Fruit fly (Drosophila melanogaster): ENCODE measurements around the gene CG12540.
A peak's percentile ranks its signal among the peaks of the same experiment; 100 is the strongest.

Gene CG12540

dm6 chrX:14495835-14496234 lies at the start of gene CG12540:
Gene CG12540 (plus strand): TSS chrX:14496135.
- TF ChIP-seq kah (GFP tag; optimal IDR thresholded peaks at IDR 0.05) (no peak), CG8478 (optimal IDR thresholded peaks at IDR 0.05) (no peak), peb (GFP tag; IDR thresholded peaks at IDR 0.05) (no peak), jumu (GFP tag; optimal IDR thresholded peaks at IDR 0.05) (no peak), cas (GFP tag; IDR thresholded peaks at IDR 0.05) (no peak), CG10267 (tag; optimal IDR thresholded peaks at IDR 0.05) (no peak)

DNA sequence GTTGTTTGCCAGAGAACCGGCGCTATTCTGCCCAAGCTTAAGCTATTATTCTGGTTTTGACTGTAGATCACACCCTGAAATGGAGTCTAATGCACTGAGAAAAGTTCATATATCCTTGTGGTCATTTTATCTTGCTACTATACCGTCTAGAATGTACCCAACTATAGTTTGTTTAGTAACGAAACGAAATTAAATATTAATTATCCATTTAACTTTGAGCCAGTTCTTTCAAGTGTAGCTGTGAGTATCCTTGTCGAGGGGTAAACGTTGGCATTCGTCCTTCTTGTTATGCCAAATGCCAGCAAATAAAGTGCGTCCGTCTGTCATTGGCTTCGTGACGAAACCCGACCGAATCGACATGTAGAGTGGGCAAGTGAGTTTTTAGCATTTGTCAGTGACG lies 49.1 kb upstream of the CG12540 start:
- TF ChIP-seq mld (GFP tag; IDR thresholded peaks at IDR 0.05; ENCODE audit: partially characterized antibody) = no peak
- no peak for TF ChIP-seq cad (GFP tag; optimal IDR thresholded peaks at IDR 0.05)
- TF ChIP-seq zfh2 (GFP tag; optimal IDR thresholded peaks at IDR 0.05) = no peak
- peak; percentile 54 for TF ChIP-seq CG2120 (GFP tag; optimal IDR thresholded peaks at IDR 0.05)
- TF ChIP-seq CG12942 (GFP tag; optimal IDR thresholded peaks at IDR 0.05) = no peak
- no peak for TF ChIP-seq CG13123 (GFP tag; optimal IDR thresholded peaks at IDR 0.05)
- TF ChIP-seq tll (GFP tag; optimal IDR thresholded peaks at IDR 0.05) = no peak
- TF ChIP-seq CG14667 (GFP tag; IDR thresholded peaks at IDR 0.05) = no peak
- no peak for TF ChIP-seq CG4730 (GFP tag; IDR thresholded peaks at IDR 0.05)
- no peak for TF ChIP-seq Elba2 (GFP tag; optimal IDR thresholded peaks at IDR 0.05)
- TF ChIP-seq jigr1 (GFP tag; IDR thresholded peaks at IDR 0.05) = no peak
- no peak for TF ChIP-seq CG8089 (GFP tag; optimal IDR thresholded peaks at IDR 0.05)
- 0 out of 3 replicates have a peak, but pooled peaks have one; percentile 12 for TF ChIP-seq Dbx (GFP tag; IDR thresholded peaks at IDR 0.05)
- TF ChIP-seq fu2 (GFP tag; optimal IDR thresholded peaks at IDR 0.05) = no peak
- TF ChIP-seq Hand (GFP tag; optimal IDR thresholded peaks at IDR 0.05) = peak; percentile 26
- TF ChIP-seq ems (GFP tag; optimal IDR thresholded peaks at IDR 0.05) = no peak
- peak; percentile 31 for TF ChIP-seq gem (tag; optimal IDR thresholded peaks at IDR 0.05)
- peak; percentile 55; the same call in 1 of the 3 replicates for TF ChIP-seq CG11456 (GFP tag; IDR thresholded peaks at IDR 0.05)
- TF ChIP-seq gce (GFP tag; IDR thresholded peaks at IDR 0.05) = no peak
- no peak for TF ChIP-seq Dad (GFP tag; optimal IDR thresholded peaks at IDR 0.05)
- no peak for TF ChIP-seq dpn (GFP tag; optimal IDR thresholded peaks at IDR 0.05)
- no peak for TF ChIP-seq so (GFP tag; IDR thresholded peaks at IDR 0.05)
- TF ChIP-seq dysf (GFP tag; IDR thresholded peaks at IDR 0.05) = peak; percentile 12; the same call in 1 of the 3 replicates
- TF ChIP-seq Hr39 (optimal IDR thresholded peaks at IDR 0.05) = no peak
- TF ChIP-seq Fer2 (tag; optimal IDR thresholded peaks at IDR 0.05) = no peak
- TF ChIP-seq CG6689 (GFP tag; IDR thresholded peaks at IDR 0.05) = no peak
- no peak for TF ChIP-seq E2f1 (GFP tag; IDR thresholded peaks at IDR 0.05)
- peak; percentile 7 for TF ChIP-seq Fer3 (tag; optimal IDR thresholded peaks at IDR 0.05)
- TF ChIP-seq scrt (GFP tag; optimal IDR thresholded peaks at IDR 0.05) = no peak
- no peak for TF ChIP-seq CG10543 (GFP tag; optimal IDR thresholded peaks at IDR 0.05)
- no peak for TF ChIP-seq zen2 (GFP tag; IDR thresholded peaks at IDR 0.05; ENCODE audit: partially characterized antibody)
- TF ChIP-seq caup (GFP tag; optimal IDR thresholded peaks at IDR 0.05; ENCODE audit: severe bottlenecking) = no peak
- TF ChIP-seq CG4404 (GFP tag; IDR thresholded peaks at IDR 0.05) = no peak
- TF ChIP-seq CG7357 (GFP tag; IDR thresholded peaks at IDR 0.05) = no peak
- TF ChIP-seq NC2β (GFP tag; optimal IDR thresholded peaks at IDR 0.05) = no peak
- no peak for TF ChIP-seq inv (GFP tag; IDR thresholded peaks at IDR 0.05; ENCODE audit: partially characterized antibody)
- TF ChIP-seq ro (GFP tag; IDR thresholded peaks at IDR 0.05) = no peak
- TF ChIP-seq CG13424 (tag; optimal IDR thresholded peaks at IDR 0.05) = peak; percentile 14
- TF ChIP-seq CG12155 (GFP tag; optimal IDR thresholded peaks at IDR 0.05) = no peak
- no peak for TF ChIP-seq Mad (GFP tag; optimal IDR thresholded peaks at IDR 0.05)
- TF ChIP-seq gro (GFP tag; optimal IDR thresholded peaks at IDR 0.05) = no peak
- no peak for TF ChIP-seq Atf-2 (GFP tag; optimal IDR thresholded peaks at IDR 0.05)
- peak; percentile 54 for TF ChIP-seq lab (GFP tag; optimal IDR thresholded peaks at IDR 0.05)
- TF ChIP-seq ERR (GFP tag; optimal IDR thresholded peaks at IDR 0.05) = no peak
- TF ChIP-seq br (optimal IDR thresholded peaks at IDR 0.05) = no peak
- no peak for TF ChIP-seq Drgx (GFP tag; IDR thresholded peaks at IDR 0.05)

Data from whole organism, embryonic.